Worm (Caenorhabditis elegans) whole organism, L2 larva: ENCODE measurements around the gene F22E5.9.

ENCODE experiments used
- ZK546.5 ChIP-seq: sonication (generic microtip); optimal IDR thresholded peaks from 2 replicates; lab custom pipeline; 2017; ENCODE audit warnings: missing biosample characterization, missing genetic modification characterization
- alr-1 ChIP-seq: fragments of 150-350 bp; optimal IDR thresholded peaks from 2 replicates; lab custom pipeline; 2014; ENCODE audit warnings: missing biosample characterization, missing genetic modification characterization
- ama-1 ChIP-seq: fragments of 150-350 bp; optimal IDR thresholded peaks from 2 replicates; lab custom pipeline; 2018; ENCODE audit warnings: inconsistent platforms
- ceh-82 ChIP-seq: fragments of 150-350 bp; optimal IDR thresholded peaks from 2 replicates; lab custom pipeline; 2014; ENCODE audit warnings: missing biosample characterization, missing genetic modification characterization
- elt-1 ChIP-seq: fragments of 150-350 bp; optimal IDR thresholded peaks from 2 replicates; lab custom pipeline; 2014; ENCODE audit warnings: missing biosample characterization, missing genetic modification characterization
- lin-13 ChIP-seq: fragments of 150-350 bp; optimal IDR thresholded peaks from 2 replicates; lab custom pipeline; 2014; ENCODE audit warnings: missing biosample characterization, missing genetic modification reagents, missing genetic modification characterization
- lsy-2 ChIP-seq, 2 experiments: fragments of 150-350 bp in 1 of 2; sonication (generic microtip) in 1 of 2; optimal IDR thresholded peaks; 2 replicates each; lab custom pipeline; 2014 to 2017; ENCODE audit warnings: missing biosample characterization in 2 of 2, missing genetic modification characterization in 2 of 2
- nhr-23 ChIP-seq: fragments of 150-350 bp; optimal IDR thresholded peaks from 2 replicates; lab custom pipeline; 2014; ENCODE audit warnings: missing biosample characterization, missing genetic modification reagents, missing genetic modification characterization
- nhr-77 ChIP-seq: fragments of 150-350 bp; optimal IDR thresholded peaks from 2 replicates; lab custom pipeline; 2014; ENCODE audit warnings: missing biosample characterization, missing genetic modification characterization
- unc-39 ChIP-seq: fragments of 150-350 bp; optimal IDR thresholded peaks from 2 replicates; lab custom pipeline; 2014; ENCODE audit warnings: missing biosample characterization, missing genetic modification characterization
- unc-62 ChIP-seq: fragments of 150-350 bp; optimal IDR thresholded peaks from 2 replicates; lab custom pipeline; 2014; ENCODE audit warnings: missing biosample characterization, missing genetic modification reagents, missing genetic modification characterization

- TF ChIP-seq nhr-77 (tag; lab: Kevin White, UChicago) (no peak), ZK546.5 (no peak), unc-39 (no peak), nhr-23 (tag; lab: Kevin White, UChicago) (no peak), unc-62 (GFP tag; lab: Kevin White, UChicago) (no peak), elt-1 (tag; lab: Kevin White, UChicago) (no peak), ama-1 (no peak), alr-1 (no peak), lsy-2 (tag; optimal IDR thresholded peaks at IDR 0.05; lab: Kevin White, UChicago) (no peak), lin-13 (GFP tag; lab: Kevin White, UChicago) (no peak), ceh-82 (no peak)
Measured at ce11 chrII:2628401-2628800, 9.8 kb upstream of the F22E5.9 start.
